Worm (Caenorhabditis elegans): Measurements from ENCODE around the gene anoh-1.
A peak's percentile ranks its signal among the peaks of the same experiment; 100 is the strongest.

DNA sequence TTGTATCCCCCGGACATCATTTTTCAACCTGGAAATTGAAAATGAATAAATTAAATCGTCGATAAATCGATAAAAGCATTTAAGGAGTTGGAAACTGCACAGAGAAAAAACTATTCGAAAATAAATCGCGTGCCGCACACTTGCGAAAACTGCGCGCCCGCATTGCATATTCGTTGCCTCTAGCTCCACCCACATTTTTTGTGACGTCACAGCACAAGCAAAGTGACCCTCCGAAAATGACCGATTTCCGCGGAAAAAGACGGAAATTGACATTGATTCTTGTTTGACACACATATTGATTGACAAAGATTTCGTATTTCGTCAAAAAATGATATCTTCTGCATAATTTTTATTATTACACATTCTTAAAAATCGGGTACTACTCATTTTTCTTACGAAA, 22.5 kb downstream of the anoh-1 start, which contains the start of gene cpf-2:
- TF ChIP-seq snpc-4 (tag; optimal IDR thresholded peaks at IDR 0.05): peak; percentile 17
- TF ChIP-seq nhr-28 (tag; optimal IDR thresholded peaks at IDR 0.05): no peak
- no peak for TF ChIP-seq zag-1 (tag; optimal IDR thresholded peaks at IDR 0.05)
- no peak for TF ChIP-seq unc-62 (GFP tag; optimal IDR thresholded peaks at IDR 0.05)
- no peak for TF ChIP-seq pqm-1 (tag; optimal IDR thresholded peaks at IDR 0.05)

Measured in whole organism, L3 larva.